Worm (Caenorhabditis elegans) whole organism, early embryonic: Measurements from ENCODE around the gene ZK757.1.
"Not testable (repeated sequence)": the region's sequence is repeated elsewhere in the genome, so short reads cannot be mapped to it uniquely, and the experiment has no call there.

Experiments used
- F13C5.2 ChIP-seq: sonication (generic microtip); optimal IDR thresholded peaks from 2 replicates; lab custom pipeline; 2017; ENCODE audit warnings: mild to moderate bottlenecking, missing genetic modification characterization, inconsistent platforms, missing compliant biosample characterization
- aly-1 ChIP-seq: sonication (generic microtip); optimal IDR thresholded peaks from 2 replicates; lab custom pipeline; 2016; ENCODE audit warnings: missing genetic modification characterization, missing compliant biosample characterization
- ama-1 ChIP-seq: fragments of 150-350 bp; optimal IDR thresholded peaks from 2 replicates; lab custom pipeline; 2014
- ceh-13 ChIP-seq: fragments of 200-800 bp; sonication (Bioruptor generic); optimal IDR thresholded peaks from 2 replicates; lab custom pipeline; 2018; ENCODE audit warnings: mild to moderate bottlenecking, missing genetic modification characterization, missing compliant biosample characterization
- ceh-36 ChIP-seq: sonication (generic microtip); optimal IDR thresholded peaks from 2 replicates; lab custom pipeline; 2016; ENCODE audit warnings: missing genetic modification characterization, inconsistent platforms, missing compliant biosample characterization
- ets-7 ChIP-seq: sonication (generic microtip); optimal IDR thresholded peaks from 2 replicates; lab custom pipeline; 2016; ENCODE audit warnings: missing genotype, missing genetic modification characterization, missing compliant biosample characterization
- flt-1 ChIP-seq: fragments of 200-800 bp; sonication (Bioruptor generic); IDR thresholded peaks from 2 replicates; pipeline ENCODE4 v1.3.6; 2022; ENCODE audit warnings: missing genetic modification characterization, missing compliant biosample characterization
- hmg-4 ChIP-seq: fragments of 200-800 bp; sonication (Bioruptor generic); optimal IDR thresholded peaks from 2 replicates; lab custom pipeline; 2018; ENCODE audit warnings: mild to moderate bottlenecking, missing genetic modification characterization, missing compliant biosample characterization
- pes-1 ChIP-seq: fragments of 200-800 bp; sonication (Bioruptor generic); IDR thresholded peaks from 2 replicates; pipeline ENCODE4 v1.3.6; 2022; ENCODE audit warnings: missing genetic modification reagents, missing genetic modification characterization, missing compliant biosample characterization
- sea-1 ChIP-seq: fragments of 200-800 bp; sonication (Bioruptor generic); conservative IDR thresholded peaks from 2 replicates; pipeline ENCODE4 v1.3.6; 2022; ENCODE audit warnings: missing genetic modification characterization, missing compliant biosample characterization
- tbx-37 ChIP-seq: fragments of 200-800 bp; sonication (Bioruptor generic); conservative IDR thresholded peaks from 2 replicates; pipeline ENCODE4 v1.3.6; 2022; ENCODE audit warnings: missing genetic modification reagents, missing genetic modification characterization, missing compliant biosample characterization
- tra-4 ChIP-seq: sonication (generic microtip); optimal IDR thresholded peaks from 2 replicates; lab custom pipeline; 2017; ENCODE audit warnings: missing genetic modification characterization, missing compliant biosample characterization

DNA sequence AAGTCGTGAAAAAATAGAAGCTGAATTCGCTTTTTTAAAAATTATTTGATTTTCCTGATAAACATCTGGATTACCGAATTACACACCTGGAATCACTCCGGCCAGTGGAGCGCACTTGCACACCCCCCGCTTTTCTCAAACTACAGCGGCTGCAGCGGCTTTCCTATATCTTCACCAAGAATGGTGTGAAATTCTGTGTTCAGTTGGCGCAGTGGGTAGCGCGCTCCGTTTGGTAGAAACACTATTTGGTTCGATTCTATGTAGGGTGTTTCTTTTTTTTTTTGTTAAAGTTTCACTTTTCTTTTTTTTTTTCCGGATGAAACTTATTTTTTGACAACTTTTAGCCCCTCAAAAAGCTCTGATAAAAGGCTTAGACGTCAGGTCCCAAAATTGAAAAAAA, 21.8 kb downstream of the ZK757.1 start:
- TF ChIP-seq tbx-37 (GFP tag; lab: Robert Waterston, UW) (peak; percentile 73), flt-1 (GFP tag; lab: Robert Waterston, UW) (peak; percentile 71; the same call in 1 of the 2 replicates), pes-1 (GFP tag; lab: Robert Waterston, UW) (peak; percentile 80)
- not testable (repeated sequence) for TF ChIP-seq ama-1 (lab: Kevin White, UChicago); ets-7 (tag; lab: Kevin White, UChicago); sea-1; aly-1; tra-4; ceh-13 (GFP tag; lab: Kevin White, UChicago); ceh-36 (tag; lab: Kevin White, UChicago); hmg-4; F13C5.2 (tag; lab: Kevin White, UChicago)
